Worm (Caenorhabditis elegans) whole organism, L2 larva: ENCODE measurements around the gene T01G5.7.
"Not testable (repeated sequence)": the region's sequence is repeated elsewhere in the genome, so short reads cannot be mapped to it uniquely, and the experiment has no call there.

Experiments
- C34F6.9 ChIP-seq: fragments of 150-350 bp; optimal IDR thresholded peaks from 2 replicates; lab custom pipeline; 2014; ENCODE audit warnings: missing biosample characterization, missing genetic modification characterization
- F13H6.1 ChIP-seq: sonication (generic microtip); optimal IDR thresholded peaks from 2 replicates; lab custom pipeline; 2016; ENCODE audit warnings: missing genetic modification characterization, missing compliant biosample characterization
- R02D3.7 ChIP-seq: fragments of 150-350 bp; optimal IDR thresholded peaks from 2 replicates; lab custom pipeline; 2014; ENCODE audit warnings: missing biosample characterization, missing genetic modification characterization
- Y55F3AM.14 ChIP-seq: fragments of 200-800 bp; sonication (Bioruptor generic); optimal IDR thresholded peaks from 2 replicates; lab custom pipeline; 2018; ENCODE audit warnings: mild to moderate bottlenecking, missing genetic modification characterization, missing compliant biosample characterization
- ZK546.5 ChIP-seq: sonication (generic microtip); optimal IDR thresholded peaks from 2 replicates; lab custom pipeline; 2017; ENCODE audit warnings: missing biosample characterization, missing genetic modification characterization
- alr-1 ChIP-seq: fragments of 150-350 bp; optimal IDR thresholded peaks from 2 replicates; lab custom pipeline; 2014; ENCODE audit warnings: missing biosample characterization, missing genetic modification characterization
- aly-2 ChIP-seq: fragments of 150-350 bp; optimal IDR thresholded peaks from 2 replicates; lab custom pipeline; 2014; ENCODE audit warnings: missing biosample characterization, missing genetic modification characterization
- blmp-1 ChIP-seq: sonication (generic microtip); optimal IDR thresholded peaks from 2 replicates; lab custom pipeline; 2017; ENCODE audit warnings: missing genetic modification characterization, mild to moderate bottlenecking, missing compliant biosample characterization, antibody characterized with exemption, moderate library complexity; ENCODE audit not compliant: insufficient read depth
- ceh-16 ChIP-seq: fragments of 150-350 bp; optimal IDR thresholded peaks from 2 replicates; lab custom pipeline; 2014; ENCODE audit warnings: missing biosample characterization, missing genetic modification characterization
- ceh-82 ChIP-seq: fragments of 150-350 bp; optimal IDR thresholded peaks from 2 replicates; lab custom pipeline; 2014; ENCODE audit warnings: missing biosample characterization, missing genetic modification characterization
- crh-2 ChIP-seq: sonication (generic microtip); optimal IDR thresholded peaks from 2 replicates; lab custom pipeline; 2017; ENCODE audit warnings: missing biosample characterization, missing genetic modification characterization
- dmd-4 ChIP-seq: sonication (generic microtip); optimal IDR thresholded peaks from 2 replicates; lab custom pipeline; 2017; ENCODE audit warnings: missing biosample characterization, missing genetic modification characterization
- egl-27 ChIP-seq: sonication (generic microtip); optimal IDR thresholded peaks from 3 replicates; lab custom pipeline; 2017; ENCODE audit warnings: missing biosample characterization, missing genetic modification reagents, missing genetic modification characterization
- elt-1 ChIP-seq: fragments of 150-350 bp; optimal IDR thresholded peaks from 2 replicates; lab custom pipeline; 2014; ENCODE audit warnings: missing biosample characterization, missing genetic modification characterization
- lin-11 ChIP-seq: fragments of 150-350 bp; sonication (generic microtip); optimal IDR thresholded peaks from 2 replicates; lab custom pipeline; 2014; ENCODE audit warnings: missing biosample characterization, missing genetic modification characterization, inconsistent platforms, mixed read lengths
- lin-13 ChIP-seq: fragments of 150-350 bp; optimal IDR thresholded peaks from 2 replicates; lab custom pipeline; 2014; ENCODE audit warnings: missing biosample characterization, missing genetic modification reagents, missing genetic modification characterization
- lin-39 ChIP-seq: fragments of 150-350 bp; optimal IDR thresholded peaks from 2 replicates; lab custom pipeline; 2014; ENCODE audit warnings: missing biosample characterization, missing genetic modification reagents, missing genetic modification characterization
- mbf-1 ChIP-seq: sonication (generic microtip); optimal IDR thresholded peaks from 2 replicates; lab custom pipeline; 2017; ENCODE audit warnings: missing biosample characterization, missing genetic modification characterization
- mdl-1 ChIP-seq, 2 experiments: fragments of 150-350 bp in 1 of 2; sonication (generic microtip) in 1 of 2; optimal IDR thresholded peaks; 2 replicates each; lab custom pipeline; 2017; ENCODE audit warnings: missing biosample characterization in 2 of 2, missing genetic modification characterization in 2 of 2
- nhr-10 ChIP-seq: sonication (generic microtip); optimal IDR thresholded peaks from 2 replicates; lab custom pipeline; 2017; ENCODE audit warnings: missing biosample characterization, missing genetic modification characterization
- nhr-11 ChIP-seq: fragments of 150-350 bp; optimal IDR thresholded peaks from 2 replicates; lab custom pipeline; 2014; ENCODE audit warnings: missing biosample characterization, missing genetic modification characterization
- nhr-21 ChIP-seq: fragments of 150-350 bp; optimal IDR thresholded peaks from 2 replicates; lab custom pipeline; 2014; ENCODE audit warnings: missing biosample characterization, missing genetic modification characterization
- nhr-23 ChIP-seq: fragments of 150-350 bp; optimal IDR thresholded peaks from 2 replicates; lab custom pipeline; 2014; ENCODE audit warnings: missing biosample characterization, missing genetic modification reagents, missing genetic modification characterization
- nhr-237 ChIP-seq: fragments of 150-350 bp; optimal IDR thresholded peaks from 2 replicates; lab custom pipeline; 2014; ENCODE audit warnings: missing biosample characterization, missing genetic modification characterization
- nhr-25 ChIP-seq: fragments of 150-350 bp; sonication (generic microtip); optimal IDR thresholded peaks from 3 replicates; lab custom pipeline; 2014; ENCODE audit warnings: missing biosample characterization, missing genetic modification characterization
- sem-4 ChIP-seq: fragments of 150-350 bp; optimal IDR thresholded peaks from 2 replicates; lab custom pipeline; 2014; ENCODE audit warnings: missing biosample characterization, missing genetic modification reagents, missing genetic modification characterization
- skn-1 ChIP-seq: sonication (generic microtip); optimal IDR thresholded peaks from 2 replicates; lab custom pipeline; 2017; ENCODE audit warnings: missing biosample characterization, missing genetic modification characterization
- sma-3 ChIP-seq: sonication (generic microtip); optimal IDR thresholded peaks from 2 replicates; lab custom pipeline; 2016; ENCODE audit warnings: missing genetic modification reagents, missing genetic modification characterization, missing compliant biosample characterization
- unc-39 ChIP-seq: fragments of 150-350 bp; optimal IDR thresholded peaks from 2 replicates; lab custom pipeline; 2014; ENCODE audit warnings: missing biosample characterization, missing genetic modification characterization
- unc-62 ChIP-seq: fragments of 150-350 bp; optimal IDR thresholded peaks from 2 replicates; lab custom pipeline; 2014; ENCODE audit warnings: missing biosample characterization, missing genetic modification reagents, missing genetic modification characterization
- ztf-1 ChIP-seq: fragments of 200-800 bp; sonication (Bioruptor generic); conservative IDR thresholded peaks from 2 replicates; pipeline ENCODE4 v1.3.6; 2022; ENCODE audit warnings: missing genetic modification characterization, missing compliant biosample characterization
- ztf-11 ChIP-seq: sonication (generic microtip); optimal IDR thresholded peaks from 2 replicates; lab custom pipeline; 2017; ENCODE audit warnings: missing biosample characterization, missing genetic modification characterization
- ztf-4 ChIP-seq: fragments of 150-350 bp; optimal IDR thresholded peaks from 2 replicates; lab custom pipeline; 2014; ENCODE audit warnings: missing biosample characterization, missing genetic modification characterization

T01G5.7 gene

ce11 chrV:15099447-15099846 lies 12.3 kb upstream of the T01G5.7 start, which contains the start of gene C01G10.1:
TSS of gene C01G10.1 (plus strand) at chrV:15099747.
- TF ChIP-seq C34F6.9 = no peak
- TF ChIP-seq ztf-1 (GFP tag; lab: Robert Waterston, UW) = no peak
- no peak for TF ChIP-seq egl-27 (tag; lab: Kevin White, UChicago)
- no peak for TF ChIP-seq mdl-1 (tag; optimal IDR thresholded peaks at IDR 0.05; lab: Kevin White, UChicago)
- no peak for TF ChIP-seq ztf-11 (tag; lab: Kevin White, UChicago)
- no peak for TF ChIP-seq unc-39
- TF ChIP-seq ZK546.5 (tag; lab: Kevin White, UChicago) = no peak
- no peak for TF ChIP-seq lin-11 (tag; lab: Kevin White, UChicago)
- TF ChIP-seq Y55F3AM.14 (GFP tag; lab: Kevin White, UChicago) = no peak
- no peak for TF ChIP-seq ceh-16
- TF ChIP-seq nhr-10 (tag; lab: Kevin White, UChicago) = no peak
- no peak for TF ChIP-seq nhr-11 (tag; lab: Kevin White, UChicago)
- no peak for TF ChIP-seq aly-2 (tag; lab: Kevin White, UChicago)
- TF ChIP-seq lin-13 (GFP tag; lab: Kevin White, UChicago) = no peak
- no peak for TF ChIP-seq ztf-4
- no peak for TF ChIP-seq crh-2 (tag; lab: Kevin White, UChicago)

ce11 chrV:15105893-15106598 lies 5.7 kb upstream of the T01G5.7 start, which contains the start of gene C01G10.14:
TSS of gene C01G10.14 (minus strand) at chrV:15105943.
- not testable (repeated sequence) for TF ChIP-seq alr-1, nhr-11, dmd-4 (tag; lab: Kevin White, UChicago)
- TF ChIP-seq, all 48 proteins: peak for 0; not testable (repeated sequence) for 48

- TF ChIP-seq F13H6.1 (tag; lab: Kevin White, UChicago) (no peak), ceh-16 (no peak), lin-11 (tag; lab: Kevin White, UChicago) (no peak), elt-1 (tag; lab: Kevin White, UChicago) (no peak), aly-2 (tag; lab: Kevin White, UChicago) (no peak), sem-4 (tag; lab: Kevin White, UChicago) (no peak), unc-62 (GFP tag; lab: Kevin White, UChicago) (no peak), lin-13 (GFP tag; lab: Kevin White, UChicago) (no peak), nhr-21 (tag; lab: Kevin White, UChicago) (no peak), lin-39 (tag; lab: Kevin White, UChicago) (no peak), R02D3.7 (tag; lab: Kevin White, UChicago) (no peak), blmp-1 (no peak)
Observed at ce11 chrV:15109260-15109659, 2.5 kb upstream of the T01G5.7 start, which contains the start of gene Y75B12A.2. TSS of gene Y75B12A.2 (plus strand) at chrV:15109560.

ce11 chrV:15113992-15114391 lies 2.2 kb downstream of the T01G5.7 start, which contains the start of gene T01G5.6:
TSS of gene T01G5.6 (minus strand) at chrV:15114092.
- TF ChIP-seq ztf-11 (tag; lab: Kevin White, UChicago) = no peak
- TF ChIP-seq lin-39 (tag; lab: Kevin White, UChicago) = no peak
- TF ChIP-seq nhr-10 (tag; lab: Kevin White, UChicago) = no peak
- TF ChIP-seq nhr-237 (tag; lab: Kevin White, UChicago) = no peak
- TF ChIP-seq ztf-4 = no peak
- TF ChIP-seq sem-4 (tag; lab: Kevin White, UChicago) = no peak
- no peak for TF ChIP-seq sma-3
- TF ChIP-seq ztf-1 (GFP tag; lab: Robert Waterston, UW) = no peak
- no peak for TF ChIP-seq nhr-23 (tag; lab: Kevin White, UChicago)
- TF ChIP-seq F13H6.1 (tag; lab: Kevin White, UChicago) = no peak
- TF ChIP-seq nhr-21 (tag; lab: Kevin White, UChicago) = no peak
- TF ChIP-seq skn-1 (tag; lab: Kevin White, UChicago) = no peak
- no peak for TF ChIP-seq mbf-1 (tag; lab: Kevin White, UChicago)
- no peak for TF ChIP-seq unc-62 (GFP tag; lab: Kevin White, UChicago)
- no peak for TF ChIP-seq lin-13 (GFP tag; lab: Kevin White, UChicago)

ce11 chrV:15115968-15116367 lies 4.2 kb downstream of the T01G5.7 start, which contains the start of gene T01G5.8:
TSS of gene T01G5.8 (plus strand) at chrV:15116268.
- TF ChIP-seq nhr-25 (tag; lab: Kevin White, UChicago); ceh-82; aly-2 (tag; lab: Kevin White, UChicago): not testable (repeated sequence)
- TF ChIP-seq, all 48 proteins: peak for 0; not testable (repeated sequence) for 48
